Fruit fly (Drosophila melanogaster) whole organism, prepupa: ENCODE data around the gene Yip1d1.

Experiments
- CG10669 ChIP-seq: fragments of 200-800 bp; sonication (Bioruptor generic); optimal IDR thresholded peaks from 3 replicates; lab custom pipeline; 2018; ENCODE audit warnings: missing biosample characterization, mild to moderate bottlenecking, missing genetic modification characterization, moderate library complexity
- CG11902 ChIP-seq: fragments of 200-800 bp; sonication (Bioruptor generic); optimal IDR thresholded peaks from 3 replicates; lab custom pipeline; 2016; ENCODE audit warnings: missing biosample characterization, missing genetic modification characterization
- CG15336 ChIP-seq: fragments of 200-800 bp; sonication (Bioruptor generic); IDR thresholded peaks from 2 replicates; pipeline ENCODE4 v1.3.6; 2022; ENCODE audit warnings: missing biosample characterization, missing genetic modification characterization
- CG3032 ChIP-seq: fragments of 200-800 bp; optimal IDR thresholded peaks from 2 replicates; lab custom pipeline; 2019; ENCODE audit warnings: missing biosample characterization, mild to moderate bottlenecking, missing genetic modification characterization, moderate library complexity
- CG31627 ChIP-seq: fragments of 200-800 bp; sonication (Bioruptor generic); optimal IDR thresholded peaks from 3 replicates; lab custom pipeline; 2016; ENCODE audit warnings: missing biosample characterization, missing genetic modification characterization
- CG32006 ChIP-seq: fragments of 200-800 bp; sonication (Bioruptor generic); optimal IDR thresholded peaks from 3 replicates; lab custom pipeline; 2017; ENCODE audit warnings: missing biosample characterization, mild to moderate bottlenecking, missing genetic modification characterization
- CG34406 ChIP-seq: fragments of 200-800 bp; sonication (Bioruptor generic); optimal IDR thresholded peaks from 3 replicates; lab custom pipeline; 2016; ENCODE audit warnings: missing biosample characterization, missing genetic modification characterization
- CG4318 ChIP-seq: fragments of 200-800 bp; sonication (Bioruptor generic); optimal IDR thresholded peaks from 3 replicates; lab custom pipeline; 2017; ENCODE audit warnings: missing biosample characterization, mild to moderate bottlenecking, missing genetic modification characterization
- CG6163 ChIP-seq: fragments of 200-800 bp; sonication (Bioruptor generic); IDR thresholded peaks from 3 replicates; pipeline ENCODE4 v1.3.6; 2022; ENCODE audit warnings: missing biosample characterization, missing genetic modification characterization
- CG6276 ChIP-seq: fragments of 200-800 bp; sonication (Bioruptor generic); optimal IDR thresholded peaks from 2 replicates; lab custom pipeline; 2017; ENCODE audit warnings: missing biosample characterization, mild to moderate bottlenecking, missing genetic modification characterization
- CG6792 ChIP-seq: fragments of 200-800 bp; sonication (Bioruptor generic); optimal IDR thresholded peaks from 3 replicates; lab custom pipeline; 2016; ENCODE audit warnings: missing biosample characterization, missing genetic modification characterization
- CG6808 ChIP-seq: fragments of 200-800 bp; sonication (Bioruptor generic); optimal IDR thresholded peaks from 3 replicates; lab custom pipeline; 2017; ENCODE audit warnings: missing biosample characterization, missing genetic modification characterization, mild to moderate bottlenecking, moderate library complexity, missing genetic modification reagents
- CG6854 ChIP-seq: fragments of 200-800 bp; sonication (Bioruptor generic); optimal IDR thresholded peaks from 2 replicates; lab custom pipeline; 2017; ENCODE audit warnings: missing biosample characterization, mild to moderate bottlenecking, missing genetic modification characterization
- CG8119 ChIP-seq: fragments of 200-800 bp; sonication (Bioruptor generic); IDR thresholded peaks from 3 replicates; pipeline ENCODE4 v1.3.6; 2022; ENCODE audit warnings: missing biosample characterization, missing genetic modification characterization
- CG8319 ChIP-seq: fragments of 200-800 bp; sonication (Bioruptor generic); optimal IDR thresholded peaks from 3 replicates; lab custom pipeline; 2016; ENCODE audit warnings: missing biosample characterization, missing genetic modification characterization
- CG8632 ChIP-seq: fragments of 200-800 bp; sonication (Bioruptor generic); optimal IDR thresholded peaks from 3 replicates; lab custom pipeline; 2016; ENCODE audit warnings: missing biosample characterization, missing genetic modification characterization
- CG9139 ChIP-seq: fragments of 200-800 bp; sonication (Bioruptor generic); optimal IDR thresholded peaks from 3 replicates; lab custom pipeline; 2017; ENCODE audit warnings: missing biosample characterization, mild to moderate bottlenecking, missing genetic modification characterization
- Eip93F ChIP-seq: fragments of 200-800 bp; sonication (Bioruptor generic); optimal IDR thresholded peaks from 2 replicates; lab custom pipeline; 2016; ENCODE audit warnings: missing biosample characterization, mild to moderate bottlenecking, missing genetic modification characterization
- Ets21C ChIP-seq: fragments of 200-800 bp; sonication (Bioruptor generic); optimal IDR thresholded peaks from 3 replicates; lab custom pipeline; 2016; ENCODE audit warnings: missing biosample characterization, missing genetic modification characterization
- Ets96B ChIP-seq: fragments of 200-800 bp; optimal IDR thresholded peaks from 2 replicates; lab custom pipeline; 2019; ENCODE audit warnings: missing biosample characterization, mild to moderate bottlenecking, missing genetic modification characterization, moderate library complexity
- Gug ChIP-seq: fragments of 200-800 bp; sonication (Bioruptor generic); IDR thresholded peaks from 2 replicates; pipeline ENCODE4 v1.3.6; 2022; ENCODE audit warnings: missing biosample characterization, missing genetic modification characterization
- Hr39 ChIP-seq: fragments of 200-800 bp; sonication (Bioruptor generic); optimal IDR thresholded peaks from 2 replicates; lab custom pipeline; 2016; ENCODE audit warnings: missing biosample characterization, missing genetic modification characterization
- Hr4 ChIP-seq: fragments of 200-800 bp; sonication (Bioruptor generic); optimal IDR thresholded peaks from 3 replicates; lab custom pipeline; 2016; ENCODE audit warnings: missing biosample characterization, missing genetic modification characterization
- Lpt ChIP-seq: fragments of 200-800 bp; sonication (Bioruptor generic); optimal IDR thresholded peaks from 3 replicates; lab custom pipeline; 2016; ENCODE audit warnings: missing biosample characterization, missing genetic modification characterization
- Met ChIP-seq: fragments of 200-800 bp; sonication (Bioruptor generic); optimal IDR thresholded peaks from 3 replicates; lab custom pipeline; 2016; ENCODE audit warnings: missing biosample characterization, missing genetic modification characterization
- Smox ChIP-seq: fragments of 200-800 bp; sonication (Bioruptor generic); optimal IDR thresholded peaks from 3 replicates; lab custom pipeline; 2016; ENCODE audit warnings: missing biosample characterization, missing genetic modification characterization
- Sox102F ChIP-seq: fragments of 200-800 bp; sonication (Bioruptor generic); optimal IDR thresholded peaks from 2 replicates; lab custom pipeline; 2016; ENCODE audit warnings: missing biosample characterization, mild to moderate bottlenecking, missing genetic modification characterization
- Sox14 ChIP-seq: fragments of 200-800 bp; sonication (Bioruptor generic); optimal IDR thresholded peaks from 3 replicates; lab custom pipeline; 2016; ENCODE audit warnings: missing biosample characterization, missing genetic modification characterization
- achi ChIP-seq: fragments of 200-800 bp; sonication (Bioruptor generic); optimal IDR thresholded peaks from 3 replicates; lab custom pipeline; 2016; ENCODE audit warnings: missing biosample characterization, missing genetic modification characterization
- acj6 ChIP-seq: fragments of 200-800 bp; sonication (Bioruptor generic); optimal IDR thresholded peaks from 3 replicates; lab custom pipeline; 2016; ENCODE audit warnings: missing biosample characterization, missing genetic modification characterization
- cyc ChIP-seq: fragments of 200-800 bp; sonication (Bioruptor generic); optimal IDR thresholded peaks from 3 replicates; lab custom pipeline; 2016; ENCODE audit warnings: missing biosample characterization, missing genetic modification characterization
- dac ChIP-seq: fragments of 200-800 bp; sonication (Bioruptor generic); optimal IDR thresholded peaks from 2 replicates; lab custom pipeline; 2017; ENCODE audit warnings: missing biosample characterization, mild to moderate bottlenecking, missing genetic modification characterization
- dsx ChIP-seq: fragments of 200-800 bp; optimal IDR thresholded peaks from 3 replicates; lab custom pipeline; 2019; ENCODE audit warnings: missing biosample characterization, mild to moderate bottlenecking, missing genetic modification characterization, moderate library complexity; ENCODE audit not compliant: poor library complexity, severe bottlenecking
- eg ChIP-seq: fragments of 200-800 bp; sonication (Bioruptor generic); IDR thresholded peaks from 3 replicates; pipeline ENCODE4 v1.3.6; 2022; ENCODE audit warnings: missing biosample characterization, missing genetic modification characterization
- esn ChIP-seq: fragments of 200-800 bp; sonication (Bioruptor generic); optimal IDR thresholded peaks from 2 replicates; lab custom pipeline; 2016; ENCODE audit warnings: missing biosample characterization, mild to moderate bottlenecking, missing genetic modification characterization, moderate library complexity
- fd85E ChIP-seq: fragments of 200-800 bp; sonication (Bioruptor generic); optimal IDR thresholded peaks from 3 replicates; lab custom pipeline; 2016; ENCODE audit warnings: missing biosample characterization, missing genetic modification characterization
- fkh ChIP-seq: fragments of 200-800 bp; sonication (Bioruptor generic); optimal IDR thresholded peaks from 3 replicates; lab custom pipeline; 2017; ENCODE audit warnings: missing biosample characterization, mild to moderate bottlenecking, missing genetic modification characterization, moderate library complexity
- lz ChIP-seq: fragments of 200-800 bp; sonication (Bioruptor generic); optimal IDR thresholded peaks from 3 replicates; lab custom pipeline; 2016; ENCODE audit warnings: missing biosample characterization, missing genetic modification characterization
- net ChIP-seq: fragments of 200-800 bp; sonication (Bioruptor generic); optimal IDR thresholded peaks from 3 replicates; lab custom pipeline; 2016; ENCODE audit warnings: missing biosample characterization, missing genetic modification characterization
- pdm3 ChIP-seq: fragments of 200-800 bp; sonication (Bioruptor generic); optimal IDR thresholded peaks from 3 replicates; lab custom pipeline; 2016; ENCODE audit warnings: missing biosample characterization, missing genetic modification characterization
- salr ChIP-seq, 2 experiments: fragments of 200-800 bp; sonication (Bioruptor generic); optimal IDR thresholded peaks; 3 replicates each; lab custom pipeline; 2016 to 2018; ENCODE audit warnings: missing biosample characterization in 2 of 2, missing genetic modification characterization in 2 of 2, mild to moderate bottlenecking in 1 of 2
- spab ChIP-seq: fragments of 200-800 bp; sonication (Bioruptor generic); optimal IDR thresholded peaks from 2 replicates; lab custom pipeline; 2017; ENCODE audit warnings: missing biosample characterization, mild to moderate bottlenecking, missing genetic modification characterization, missing genetic modification reagents
- ss ChIP-seq, 2 experiments: fragments of 200-800 bp; sonication (Bioruptor generic); optimal IDR thresholded peaks; 2 replicates in 1 of 2; 3 replicates in 1 of 2; lab custom pipeline; 2017 to 2018; ENCODE audit warnings: mild to moderate bottlenecking in 2 of 2, missing biosample characterization in 2 of 2, missing genetic modification characterization in 2 of 2, moderate library complexity in 1 of 2
- svp ChIP-seq: fragments of 200-800 bp; sonication (Bioruptor generic); peaks from one replicate; lab custom pipeline; 2016; ENCODE audit warnings: missing biosample characterization, missing genetic modification characterization
- vri ChIP-seq: fragments of 200-800 bp; sonication (Bioruptor generic); optimal IDR thresholded peaks from 3 replicates; lab custom pipeline; 2016; ENCODE audit warnings: missing biosample characterization, mild to moderate bottlenecking, missing genetic modification characterization

The Yip1d1 gene

dm6 chr2L:13014038-13014790 lies 13.8 kb upstream of the Yip1d1 start:
- TF ChIP-seq CG8119 (GFP tag; lab: Robert Waterston, UW) (no peak), svp (GFP tag; lab: Kevin White, UChicago) (peak; percentile 99)

dm6 chr2L:13005304-13005703 lies 4.9 kb upstream of the Yip1d1 start:
- TF ChIP-seq CG34406 (GFP tag; lab: Kevin White, UChicago), result no peak
- TF ChIP-seq svp (GFP tag; lab: Kevin White, UChicago), result peak; percentile 96

DNA sequence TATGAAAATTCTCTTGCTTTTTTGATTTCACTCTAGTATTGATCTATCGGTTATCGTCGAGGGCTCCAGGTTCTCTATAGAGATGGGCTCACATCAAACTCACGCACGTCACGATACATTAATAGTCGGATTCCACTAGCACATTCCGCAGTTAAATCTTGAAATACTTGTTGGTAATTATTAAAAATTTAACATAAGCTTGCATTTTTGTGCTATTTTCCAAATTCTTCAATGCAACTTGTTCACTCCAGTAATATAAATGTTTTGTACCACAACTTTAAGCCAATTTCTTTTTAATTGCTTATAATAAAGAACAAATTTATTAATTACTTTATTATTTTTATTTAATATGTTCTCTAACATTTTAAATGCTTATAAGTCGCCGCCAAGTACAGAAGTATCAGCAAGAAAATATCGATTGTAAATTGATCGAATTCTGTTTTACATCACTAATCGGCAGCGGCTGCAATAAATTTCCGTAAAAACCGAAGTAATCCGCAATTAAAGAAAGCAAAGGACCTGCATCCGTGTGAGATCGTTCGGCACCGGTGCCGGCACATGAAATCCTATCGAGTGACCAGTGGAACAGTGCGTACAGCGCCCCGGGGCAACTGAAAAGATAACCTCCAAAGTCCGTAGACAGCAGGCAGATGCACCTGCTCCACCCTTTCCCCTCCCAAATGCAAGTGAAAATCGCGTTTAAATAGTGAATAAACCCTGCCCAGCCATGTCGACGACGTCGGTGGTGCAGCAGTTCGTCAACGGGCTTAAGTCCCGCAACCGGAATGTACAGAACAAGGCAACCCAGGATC lies 3.8 kb upstream of the Yip1d1 start, which contains the start of the genes Vha68-1 and mTor:
Vha68-1 (minus strand) TSS at position 49 of the 812 bp plus-strand sequence.
mTor (plus strand) TSS at position 422 of the 812 bp plus-strand sequence.
- TF ChIP-seq CG31627 (GFP tag; lab: Kevin White, UChicago) (peak; percentile 89), CG32006 (peak; percentile 83), dac (GFP tag; lab: Kevin White, UChicago) (no peak), CG6854 (GFP tag; lab: Kevin White, UChicago) (no peak), CG3032 (tag; lab: Kevin White, UChicago) (peak; percentile 82), fd85E (GFP tag; lab: Kevin White, UChicago) (no peak), dsx (GFP tag; lab: Kevin White, UChicago) (no peak), Hr39 (GFP tag; lab: Kevin White, UChicago) (peak; percentile 89), CG8119 (GFP tag; lab: Robert Waterston, UW) (no peak; the same call in 2 of the 3 replicates), eg (GFP tag; lab: Robert Waterston, UW) (peak; percentile 87), achi (GFP tag; lab: Kevin White, UChicago) (no peak), Lpt (GFP tag; lab: Kevin White, UChicago) (no peak), Ets96B (peak; percentile 74), svp (GFP tag; lab: Kevin White, UChicago) (no peak), acj6 (GFP tag; lab: Kevin White, UChicago) (no peak), CG8632 (GFP tag; lab: Kevin White, UChicago) (peak; percentile 70), CG15336 (GFP tag; lab: Robert Waterston, UW) (peak; percentile 66), CG6792 (GFP tag; lab: Kevin White, UChicago) (no peak), esn (GFP tag; lab: Kevin White, UChicago) (peak; percentile 78), cyc (GFP tag; lab: Kevin White, UChicago) (peak; percentile 85), vri (no peak), spab (no peak), CG9139 (GFP tag; lab: Kevin White, UChicago) (no peak), fkh (no peak), net (GFP tag; lab: Kevin White, UChicago) (no peak), salr (GFP tag; optimal IDR thresholded peaks at IDR 0.05; lab: Kevin White, UChicago) (peak in 1 of 2 experiments; percentile 38), Sox102F (GFP tag; lab: Kevin White, UChicago) (no peak), CG11902 (GFP tag; lab: Kevin White, UChicago) (peak; percentile 81), lz (GFP tag; lab: Kevin White, UChicago) (peak; percentile 78), Ets21C (GFP tag; lab: Kevin White, UChicago) (no peak), CG6808 (GFP tag; lab: Kevin White, UChicago) (no peak), CG10669 (GFP tag; lab: Kevin White, UChicago) (no peak), Eip93F (GFP tag; lab: Kevin White, UChicago) (no peak), CG8319 (no peak), CG6276 (GFP tag; lab: Kevin White, UChicago) (no peak), pdm3 (GFP tag; lab: Kevin White, UChicago) (peak; percentile 81), Hr4 (GFP tag; lab: Kevin White, UChicago) (peak; percentile 85), CG4318 (GFP tag; lab: Kevin White, UChicago) (no peak), Gug (peak; percentile 87), Sox14 (GFP tag; lab: Kevin White, UChicago) (no peak), Smox (GFP tag; lab: Kevin White, UChicago) (no peak), ss (GFP tag; optimal IDR thresholded peaks at IDR 0.05; lab: Kevin White, UChicago) (no peak), CG6163 (GFP tag; lab: Robert Waterston, UW) (peak; percentile 86), Met (GFP tag; lab: Kevin White, UChicago) (no peak)
